Worm (Caenorhabditis elegans) whole organism, young adult: ENCODE data around the gene jip-1.

Experiments
- B0336.3 ChIP-seq: fragments of 200-800 bp; sonication (Bioruptor generic); IDR thresholded peaks from 2 replicates; pipeline ENCODE4 v1.3.6; 2022; ENCODE audit warnings: missing genetic modification characterization, missing compliant biosample characterization
- C06A6.2 ChIP-seq: fragments of 200-800 bp; sonication (Bioruptor generic); conservative IDR thresholded peaks from 2 replicates; pipeline ENCODE4 v1.3.6; 2022; ENCODE audit warnings: missing genetic modification characterization, missing compliant biosample characterization
- C17E4.6 ChIP-seq: fragments of 200-800 bp; sonication (Bioruptor generic); IDR thresholded peaks from 2 replicates; pipeline ENCODE4 v1.3.6; 2022; ENCODE audit warnings: missing genetic modification reagents, missing genetic modification characterization, missing compliant biosample characterization
- F22D6.2 ChIP-seq: sonication (generic microtip); optimal IDR thresholded peaks from 2 replicates; lab custom pipeline; 2016; ENCODE audit warnings: mild to moderate bottlenecking, missing genetic modification characterization, missing compliant biosample characterization
- F23B12.7 ChIP-seq: sonication (generic microtip); optimal IDR thresholded peaks from 2 replicates; lab custom pipeline; 2017; ENCODE audit warnings: missing genetic modification characterization, mild to moderate bottlenecking, missing compliant biosample characterization, antibody characterized with exemption, moderate library complexity; ENCODE audit not compliant: insufficient read depth
- F33H1.4 ChIP-seq: fragments of 200-800 bp; sonication (Bioruptor generic); IDR thresholded peaks from 2 replicates; pipeline ENCODE4 v1.3.6; 2022; ENCODE audit warnings: missing genetic modification reagents, missing genetic modification characterization, missing compliant biosample characterization
- F37B4.10 ChIP-seq: fragments of 200-800 bp; sonication (Bioruptor generic); IDR thresholded peaks from 2 replicates; pipeline ENCODE4 v1.3.6; 2022; ENCODE audit warnings: missing genetic modification characterization, missing compliant biosample characterization
- F57C9.4 ChIP-seq: sonication (generic microtip); optimal IDR thresholded peaks from 2 replicates; lab custom pipeline; 2017; ENCODE audit warnings: mild to moderate bottlenecking, missing genetic modification characterization, missing compliant biosample characterization
- K12H6.12 ChIP-seq: fragments of 200-800 bp; sonication (Bioruptor generic); optimal IDR thresholded peaks from 2 replicates; lab custom pipeline; 2018; ENCODE audit warnings: mild to moderate bottlenecking, missing genetic modification characterization, missing compliant biosample characterization
- T07F8.4 ChIP-seq: sonication (generic microtip); optimal IDR thresholded peaks from 2 replicates; lab custom pipeline; 2016; ENCODE audit warnings: mild to moderate bottlenecking, missing genetic modification characterization, moderate library complexity, missing compliant biosample characterization
- T26A5.8 ChIP-seq: sonication (generic microtip); optimal IDR thresholded peaks from 2 replicates; lab custom pipeline; 2016; ENCODE audit warnings: missing genetic modification characterization, missing compliant biosample characterization
- Y53F4B.3 ChIP-seq: fragments of 200-800 bp; sonication (Bioruptor generic); IDR thresholded peaks from 2 replicates; pipeline ENCODE4 v1.3.6; 2022; ENCODE audit warnings: missing genetic modification reagents, missing genetic modification characterization, missing compliant biosample characterization
- Y56A3A.18 ChIP-seq: fragments of 200-800 bp; sonication (Bioruptor generic); IDR thresholded peaks from 2 replicates; pipeline ENCODE4 v1.3.6; 2022; ENCODE audit warnings: missing genetic modification reagents, missing genetic modification characterization, missing compliant biosample characterization
- aptf-3 ChIP-seq: fragments of 200-800 bp; sonication (Bioruptor generic); IDR thresholded peaks from 2 replicates; pipeline ENCODE4 v1.3.6; 2022; ENCODE audit warnings: missing genetic modification characterization, missing compliant biosample characterization
- atf-7 ChIP-seq: sonication (generic microtip); optimal IDR thresholded peaks from 2 replicates; lab custom pipeline; 2017; ENCODE audit warnings: mild to moderate bottlenecking, missing genetic modification characterization, missing compliant biosample characterization
- athp-1 ChIP-seq: sonication (generic microtip); optimal IDR thresholded peaks from 2 replicates; lab custom pipeline; 2017; ENCODE audit warnings: mild to moderate bottlenecking, missing genetic modification characterization, missing compliant biosample characterization
- ceh-100 ChIP-seq: fragments of 200-800 bp; sonication (Bioruptor generic); IDR thresholded peaks from 2 replicates; pipeline ENCODE4 v1.3.6; 2022; ENCODE audit warnings: missing genetic modification reagents, missing genetic modification characterization, missing compliant biosample characterization
- ceh-40 ChIP-seq: fragments of 200-800 bp; sonication (Bioruptor generic); IDR thresholded peaks from 2 replicates; pipeline ENCODE4 v1.3.6; 2022; ENCODE audit warnings: missing genetic modification characterization, missing compliant biosample characterization
- ceh-91 ChIP-seq: fragments of 200-800 bp; sonication (Bioruptor generic); IDR thresholded peaks from 2 replicates; pipeline ENCODE4 v1.3.6; 2022; ENCODE audit warnings: missing genetic modification reagents, missing genetic modification characterization, missing compliant biosample characterization
- dox-1 ChIP-seq: fragments of 200-800 bp; sonication (Bioruptor generic); IDR thresholded peaks from 2 replicates; pipeline ENCODE4 v1.3.6; 2022; ENCODE audit warnings: missing genetic modification reagents, missing genetic modification characterization, missing compliant biosample characterization
- dpff-1 ChIP-seq: sonication (generic microtip); optimal IDR thresholded peaks from 2 replicates; lab custom pipeline; 2017; ENCODE audit warnings: mild to moderate bottlenecking, missing genetic modification characterization, missing compliant biosample characterization
- dpl-1 ChIP-seq: fragments of 150-350 bp; optimal IDR thresholded peaks from 2 replicates; lab custom pipeline; 2014; ENCODE audit warnings: missing biosample characterization, missing genetic modification reagents, missing genetic modification characterization
- egl-18 ChIP-seq: fragments of 200-800 bp; sonication (Bioruptor generic); IDR thresholded peaks from 2 replicates; pipeline ENCODE4 v1.3.6; 2022; ENCODE audit warnings: missing genetic modification reagents, missing genetic modification characterization, missing compliant biosample characterization
- ekl-4 ChIP-seq: fragments of 200-800 bp; sonication (Bioruptor generic); IDR thresholded peaks from 2 replicates; pipeline ENCODE4 v1.3.6; 2022; ENCODE audit warnings: missing genetic modification reagents, missing genetic modification characterization, missing compliant biosample characterization
- fkh-3 ChIP-seq: sonication (generic microtip); optimal IDR thresholded peaks from 2 replicates; lab custom pipeline; 2016; ENCODE audit warnings: mild to moderate bottlenecking, missing genetic modification characterization, missing compliant biosample characterization
- hlh-12 ChIP-seq: sonication (generic microtip); optimal IDR thresholded peaks from 2 replicates; lab custom pipeline; 2016; ENCODE audit warnings: missing genetic modification characterization, missing compliant biosample characterization
- hsf-1 ChIP-seq: fragments of 200-800 bp; sonication (Bioruptor generic); IDR thresholded peaks from 2 replicates; pipeline ENCODE4 v1.3.6; 2022; ENCODE audit warnings: missing genetic modification reagents, missing genetic modification characterization, missing compliant biosample characterization
- lag-1 ChIP-seq: fragments of 200-800 bp; sonication (Bioruptor generic); IDR thresholded peaks from 2 replicates; pipeline ENCODE4 v1.3.6; 2022; ENCODE audit warnings: missing genetic modification reagents, missing genetic modification characterization, missing compliant biosample characterization
- lin-26 ChIP-seq: fragments of 200-800 bp; sonication (Bioruptor generic); IDR thresholded peaks from 2 replicates; pipeline ENCODE4 v1.3.6; 2022; ENCODE audit warnings: missing genetic modification reagents, missing genetic modification characterization, missing compliant biosample characterization
- lir-1 ChIP-seq: fragments of 200-800 bp; sonication (Bioruptor generic); conservative IDR thresholded peaks from 2 replicates; pipeline ENCODE4 v1.3.6; 2022; ENCODE audit warnings: missing genetic modification reagents, missing genetic modification characterization, missing compliant biosample characterization
- lsl-1 ChIP-seq: fragments of 200-800 bp; sonication (Bioruptor generic); optimal IDR thresholded peaks from 2 replicates; lab custom pipeline; 2018; ENCODE audit warnings: mild to moderate bottlenecking, missing genetic modification characterization, moderate library complexity, missing compliant biosample characterization
- madf-10 ChIP-seq: sonication (generic microtip); optimal IDR thresholded peaks from 2 replicates; lab custom pipeline; 2016; ENCODE audit warnings: mild to moderate bottlenecking, missing genetic modification characterization, missing compliant biosample characterization
- madf-8 ChIP-seq: fragments of 200-800 bp; sonication (Bioruptor generic); conservative IDR thresholded peaks from 2 replicates; pipeline ENCODE4 v1.3.6; 2022; ENCODE audit warnings: missing genetic modification reagents, missing genetic modification characterization, missing compliant biosample characterization
- mcd-1 ChIP-seq: fragments of 200-800 bp; sonication (Bioruptor generic); IDR thresholded peaks from 2 replicates; pipeline ENCODE4 v1.3.6; 2022; ENCODE audit warnings: missing genetic modification reagents, missing genetic modification characterization, missing compliant biosample characterization
- mel-28 ChIP-seq: sonication (generic microtip); optimal IDR thresholded peaks from 2 replicates; lab custom pipeline; 2016; ENCODE audit warnings: borderline replicate concordance, mild to moderate bottlenecking, missing genetic modification characterization, missing compliant biosample characterization
- nfya-2 ChIP-seq: fragments of 200-800 bp; sonication (Bioruptor generic); IDR thresholded peaks from 2 replicates; pipeline ENCODE4 v1.3.6; 2022; ENCODE audit warnings: missing genetic modification reagents, missing genetic modification characterization, missing compliant biosample characterization
- nhr-179 ChIP-seq: sonication (generic microtip); optimal IDR thresholded peaks from 2 replicates; lab custom pipeline; 2016; ENCODE audit warnings: mild to moderate bottlenecking, missing genetic modification characterization, missing compliant biosample characterization
- nhr-27 ChIP-seq: fragments of 200-800 bp; sonication (Bioruptor generic); optimal IDR thresholded peaks from 2 replicates; lab custom pipeline; 2018; ENCODE audit warnings: mild to moderate bottlenecking, missing genetic modification characterization, moderate library complexity, missing compliant biosample characterization
- nhr-80 ChIP-seq: sonication (generic microtip); optimal IDR thresholded peaks from 2 replicates; lab custom pipeline; 2016; ENCODE audit warnings: missing genetic modification characterization, missing compliant biosample characterization
- nhr-90 ChIP-seq: sonication (generic microtip); optimal IDR thresholded peaks from 2 replicates; lab custom pipeline; 2016; ENCODE audit warnings: missing genotype, mild to moderate bottlenecking, missing genetic modification characterization, missing compliant biosample characterization
- pha-4 ChIP-seq: fragments of 150-350 bp; sonication (generic microtip); optimal IDR thresholded peaks from 2 replicates; lab custom pipeline; 2014; ENCODE audit warnings: missing biosample characterization, missing genetic modification reagents, missing genetic modification characterization
- rec-8 ChIP-seq, 2 experiments: sonication (generic microtip); optimal IDR thresholded peaks; 2 replicates each; lab custom pipeline; 2016; ENCODE audit warnings: mild to moderate bottlenecking in 2 of 2, missing genetic modification characterization in 2 of 2, missing genetic modification reagents in 2 of 2, missing genotype in 2 of 2, missing biosample characterization in 1 of 2, missing compliant biosample characterization in 1 of 2, moderate library complexity in 1 of 2
- snpc-1.1 ChIP-seq: sonication (generic microtip); optimal IDR thresholded peaks from 2 replicates; lab custom pipeline; 2017; ENCODE audit warnings: missing genetic modification characterization, mild to moderate bottlenecking, missing compliant biosample characterization, antibody characterized with exemption, moderate library complexity, missing genotype, missing genetic modification reagents; ENCODE audit not compliant: insufficient read depth
- snpc-3.4 ChIP-seq: sonication (generic microtip); optimal IDR thresholded peaks from 2 replicates; lab custom pipeline; 2017; ENCODE audit warnings: missing genetic modification characterization, mild to moderate bottlenecking, missing compliant biosample characterization, antibody characterized with exemption, moderate library complexity, missing genotype, missing genetic modification reagents
- somi-1 ChIP-seq: fragments of 200-800 bp; sonication (Bioruptor generic); optimal IDR thresholded peaks from 2 replicates; lab custom pipeline; 2018; ENCODE audit warnings: mild to moderate bottlenecking, missing genetic modification characterization, missing compliant biosample characterization
- tbp1 ChIP-seq: fragments of 200-800 bp; sonication (Bioruptor generic); optimal IDR thresholded peaks from 2 replicates; lab custom pipeline; 2018; ENCODE audit warnings: mild to moderate bottlenecking, missing genetic modification characterization, missing compliant biosample characterization
- tlf-1 ChIP-seq: fragments of 200-800 bp; sonication (Bioruptor generic); optimal IDR thresholded peaks from 2 replicates; lab custom pipeline; 2018; ENCODE audit warnings: mild to moderate bottlenecking, missing genetic modification characterization, missing compliant biosample characterization
- ztf-18 ChIP-seq: sonication (generic microtip); optimal IDR thresholded peaks from 2 replicates; lab custom pipeline; 2016; ENCODE audit warnings: missing genotype, mild to moderate bottlenecking, missing genetic modification characterization, missing compliant biosample characterization

Gene jip-1

ce11 chrII:1306036-1306435 is 20.8 kb upstream of the jip-1 start, which contains the start of gene emc-2:
Gene emc-2, minus strand, starts transcription at chrII:1306136.
- TF ChIP-seq madf-10 (tag; lab: Kevin White, UChicago) (no peak), F57C9.4 (no peak), F22D6.2 (tag; lab: Kevin White, UChicago) (no peak), nhr-27 (tag; lab: Kevin White, UChicago) (no peak), tlf-1 (GFP tag; lab: Kevin White, UChicago) (no peak), lsl-1 (no peak), mel-28 (tag; lab: Kevin White, UChicago) (no peak), fkh-3 (tag; lab: Kevin White, UChicago) (no peak), nhr-80 (tag; lab: Kevin White, UChicago) (no peak), T07F8.4 (tag; lab: Kevin White, UChicago) (no peak), Y56A3A.18 (no peak), lir-1 (no peak), lag-1 (GFP tag; lab: Robert Waterston, UW) (no peak), nhr-179 (no peak)

ce11 chrII:1306550-1306949 is 20.2 kb upstream of the jip-1 start:
- TF ChIP-seq tlf-1 (GFP tag; lab: Kevin White, UChicago): no peak
- no peak for TF ChIP-seq C17E4.6 (GFP tag; lab: Robert Waterston, UW)
- TF ChIP-seq F22D6.2 (tag; lab: Kevin White, UChicago): no peak
- TF ChIP-seq T26A5.8 (tag; lab: Kevin White, UChicago): no peak
- TF ChIP-seq rec-8 (tag; optimal IDR thresholded peaks at IDR 0.05; lab: Kevin White, UChicago): no peak
- TF ChIP-seq nhr-90 (tag; lab: Kevin White, UChicago): no peak
- no peak for TF ChIP-seq K12H6.12
- no peak for TF ChIP-seq dox-1 (GFP tag; lab: Robert Waterston, UW)
- no peak for TF ChIP-seq somi-1 (GFP tag; lab: Kevin White, UChicago)
- no peak for TF ChIP-seq nfya-2 (GFP tag; lab: Robert Waterston, UW)
- no peak for TF ChIP-seq ceh-100 (GFP tag; lab: Robert Waterston, UW)
- TF ChIP-seq aptf-3: no peak
- no peak for TF ChIP-seq dpl-1 (GFP tag; lab: Kevin White, UChicago)
- no peak for TF ChIP-seq hlh-12
- TF ChIP-seq ceh-91 (GFP tag; lab: Robert Waterston, UW): peak; percentile 61; the same call in 1 of the 2 replicates
- TF ChIP-seq pha-4 (tag; lab: Kevin White, UChicago): no peak
- TF ChIP-seq mcd-1 (GFP tag; lab: Robert Waterston, UW): peak; percentile 45; the same call in 1 of the 2 replicates
- TF ChIP-seq C06A6.2 (GFP tag; lab: Robert Waterston, UW): no peak
- no peak for TF ChIP-seq lir-1
- TF ChIP-seq egl-18 (GFP tag; lab: Robert Waterston, UW): no peak
- TF ChIP-seq tbp1 (GFP tag; lab: Kevin White, UChicago): peak; percentile 9
- TF ChIP-seq atf-7 (tag; lab: Kevin White, UChicago): no peak
- TF ChIP-seq F37B4.10 (GFP tag; lab: Robert Waterston, UW): no peak
- TF ChIP-seq Y53F4B.3 (GFP tag; lab: Robert Waterston, UW): no peak
- peak; percentile 94 for TF ChIP-seq F33H1.4 (GFP tag; lab: Robert Waterston, UW)
- no peak for TF ChIP-seq dpff-1
- no peak for TF ChIP-seq F23B12.7 (tag; lab: Kevin White, UChicago)
- peak; percentile 73 for TF ChIP-seq madf-8
- TF ChIP-seq lin-26 (GFP tag; lab: Robert Waterston, UW): no peak
- no peak for TF ChIP-seq T07F8.4 (tag; lab: Kevin White, UChicago)
- TF ChIP-seq snpc-3.4 (tag; lab: Kevin White, UChicago): peak; percentile 61
- no peak for TF ChIP-seq athp-1 (tag; lab: Kevin White, UChicago)
- no peak for TF ChIP-seq B0336.3 (GFP tag; lab: Robert Waterston, UW)
- no peak for TF ChIP-seq lag-1 (GFP tag; lab: Robert Waterston, UW)
- TF ChIP-seq hsf-1: no peak
- 0 out of 2 replicates have a peak, but pooled peaks have one; percentile 34 for TF ChIP-seq ekl-4 (GFP tag; lab: Robert Waterston, UW)
- TF ChIP-seq snpc-1.1 (tag; lab: Kevin White, UChicago): no peak
- TF ChIP-seq ceh-40 (GFP tag; lab: Robert Waterston, UW): no peak
- no peak for TF ChIP-seq ztf-18 (tag; lab: Kevin White, UChicago)
